Worm (Caenorhabditis elegans) whole organism, young adult: ENCODE measurements around the gene D1025.10.

Experiments
- B0035.1 ChIP-seq: sonication (generic microtip); optimal IDR thresholded peaks from 2 replicates; lab custom pipeline; 2016; ENCODE audit warnings: missing genetic modification characterization, mild to moderate bottlenecking, missing compliant biosample characterization, missing genotype, missing genetic modification reagents
- F23B12.7 ChIP-seq: sonication (generic microtip); optimal IDR thresholded peaks from 2 replicates; lab custom pipeline; 2017; ENCODE audit warnings: missing genetic modification characterization, mild to moderate bottlenecking, missing compliant biosample characterization, antibody characterized with exemption, moderate library complexity; ENCODE audit not compliant: insufficient read depth
- F52B5.7 ChIP-seq: sonication (generic microtip); optimal IDR thresholded peaks from 2 replicates; lab custom pipeline; 2016; ENCODE audit warnings: mild to moderate bottlenecking, missing genetic modification characterization, missing compliant biosample characterization
- K12H6.12 ChIP-seq: fragments of 200-800 bp; sonication (Bioruptor generic); optimal IDR thresholded peaks from 2 replicates; lab custom pipeline; 2018; ENCODE audit warnings: mild to moderate bottlenecking, missing genetic modification characterization, missing compliant biosample characterization
- T07F8.4 ChIP-seq: sonication (generic microtip); optimal IDR thresholded peaks from 2 replicates; lab custom pipeline; 2016; ENCODE audit warnings: mild to moderate bottlenecking, missing genetic modification characterization, moderate library complexity, missing compliant biosample characterization
- T26A5.8 ChIP-seq: sonication (generic microtip); optimal IDR thresholded peaks from 2 replicates; lab custom pipeline; 2016; ENCODE audit warnings: missing genetic modification characterization, missing compliant biosample characterization
- Y53F4B.3 ChIP-seq: fragments of 200-800 bp; sonication (Bioruptor generic); IDR thresholded peaks from 2 replicates; pipeline ENCODE4 v1.3.6; 2022; ENCODE audit warnings: missing genetic modification reagents, missing genetic modification characterization, missing compliant biosample characterization
- Y53G8AR.9 ChIP-seq: fragments of 200-800 bp; sonication (Bioruptor generic); conservative IDR thresholded peaks from 2 replicates; pipeline ENCODE4 v1.3.6; 2022; ENCODE audit warnings: missing genetic modification reagents, missing genetic modification characterization, missing compliant biosample characterization
- Y56A3A.18 ChIP-seq: fragments of 200-800 bp; sonication (Bioruptor generic); IDR thresholded peaks from 2 replicates; pipeline ENCODE4 v1.3.6; 2022; ENCODE audit warnings: missing genetic modification reagents, missing genetic modification characterization, missing compliant biosample characterization
- Y95B8A.8 ChIP-seq: fragments of 200-800 bp; sonication (Bioruptor generic); IDR thresholded peaks from 2 replicates; pipeline ENCODE4 v1.3.6; 2022; ENCODE audit warnings: missing genetic modification reagents, missing genetic modification characterization, missing compliant biosample characterization
- akir-1 ChIP-seq: fragments of 200-800 bp; sonication (Bioruptor generic); optimal IDR thresholded peaks from 2 replicates; lab custom pipeline; 2018; ENCODE audit warnings: mild to moderate bottlenecking, missing genetic modification characterization, moderate library complexity, missing compliant biosample characterization
- atf-7 ChIP-seq: sonication (generic microtip); optimal IDR thresholded peaks from 2 replicates; lab custom pipeline; 2017; ENCODE audit warnings: mild to moderate bottlenecking, missing genetic modification characterization, missing compliant biosample characterization
- bed-2 ChIP-seq: fragments of 200-800 bp; sonication (Bioruptor generic); IDR thresholded peaks from 2 replicates; pipeline ENCODE4 v1.3.6; 2022; ENCODE audit warnings: missing genetic modification reagents, missing genetic modification characterization, missing compliant biosample characterization
- cebp-1 ChIP-seq, 2 experiments: fragments of 200-800 bp in 1 of 2; sonication (Bioruptor generic) in 1 of 2; sonication (generic microtip) in 1 of 2; IDR thresholded peaks in 1 of 2; optimal IDR thresholded peaks in 1 of 2; 2 replicates each; pipeline versions ENCODE4 v1.3.6 to Lab custom; 2017 to 2022; ENCODE audit warnings: missing compliant biosample characterization in 2 of 2, missing genetic modification characterization in 2 of 2, mild to moderate bottlenecking in 1 of 2, missing genetic modification reagents in 1 of 2, moderate library complexity in 1 of 2
- ceh-100 ChIP-seq: fragments of 200-800 bp; sonication (Bioruptor generic); IDR thresholded peaks from 2 replicates; pipeline ENCODE4 v1.3.6; 2022; ENCODE audit warnings: missing genetic modification reagents, missing genetic modification characterization, missing compliant biosample characterization
- ceh-79 ChIP-seq: sonication (generic microtip); optimal IDR thresholded peaks from 2 replicates; lab custom pipeline; 2017; ENCODE audit warnings: mild to moderate bottlenecking, missing genetic modification characterization, missing compliant biosample characterization
- chd-7 ChIP-seq: sonication (generic microtip); optimal IDR thresholded peaks from 2 replicates; lab custom pipeline; 2016; ENCODE audit warnings: mild to moderate bottlenecking, missing genetic modification characterization, moderate library complexity, missing compliant biosample characterization
- dpl-1 ChIP-seq: fragments of 150-350 bp; optimal IDR thresholded peaks from 2 replicates; lab custom pipeline; 2014; ENCODE audit warnings: missing biosample characterization, missing genetic modification reagents, missing genetic modification characterization
- efl-1 ChIP-seq: fragments of 150-350 bp; optimal IDR thresholded peaks from 2 replicates; lab custom pipeline; 2014; ENCODE audit warnings: missing biosample characterization, missing genetic modification reagents, missing genetic modification characterization
- egl-44 ChIP-seq: fragments of 200-800 bp; sonication (Bioruptor generic); IDR thresholded peaks from 2 replicates; pipeline ENCODE4 v1.3.6; 2022; ENCODE audit warnings: missing genetic modification reagents, missing genetic modification characterization, missing compliant biosample characterization
- egrh-3 ChIP-seq: fragments of 200-800 bp; sonication (Bioruptor generic); IDR thresholded peaks from 2 replicates; pipeline ENCODE4 v1.3.6; 2022; ENCODE audit warnings: missing genetic modification reagents, missing genetic modification characterization, missing compliant biosample characterization
- ets-4 ChIP-seq: fragments of 200-800 bp; sonication (Bioruptor generic); optimal IDR thresholded peaks from 2 replicates; lab custom pipeline; 2018; ENCODE audit warnings: mild to moderate bottlenecking, missing genetic modification characterization, missing compliant biosample characterization
- fkh-3 ChIP-seq: sonication (generic microtip); optimal IDR thresholded peaks from 2 replicates; lab custom pipeline; 2016; ENCODE audit warnings: mild to moderate bottlenecking, missing genetic modification characterization, missing compliant biosample characterization
- him-1 ChIP-seq: sonication (generic microtip); optimal IDR thresholded peaks from 2 replicates; lab custom pipeline; 2016; ENCODE audit warnings: missing genotype, missing genetic modification reagents, missing genetic modification characterization, missing compliant biosample characterization
- hmg-20 ChIP-seq: fragments of 200-800 bp; sonication (Bioruptor generic); IDR thresholded peaks from 2 replicates; pipeline ENCODE4 v1.3.6; 2022; ENCODE audit warnings: missing genetic modification reagents, missing genetic modification characterization, missing compliant biosample characterization
- lag-1 ChIP-seq: fragments of 200-800 bp; sonication (Bioruptor generic); IDR thresholded peaks from 2 replicates; pipeline ENCODE4 v1.3.6; 2022; ENCODE audit warnings: missing genetic modification reagents, missing genetic modification characterization, missing compliant biosample characterization
- lin-40 ChIP-seq: sonication (generic microtip); optimal IDR thresholded peaks from 2 replicates; lab custom pipeline; 2016; ENCODE audit warnings: missing genetic modification characterization, mild to moderate bottlenecking, missing compliant biosample characterization, missing genotype, missing genetic modification reagents
- lir-1 ChIP-seq: fragments of 200-800 bp; sonication (Bioruptor generic); conservative IDR thresholded peaks from 2 replicates; pipeline ENCODE4 v1.3.6; 2022; ENCODE audit warnings: missing genetic modification reagents, missing genetic modification characterization, missing compliant biosample characterization
- madf-6 ChIP-seq: fragments of 200-800 bp; sonication (Bioruptor generic); IDR thresholded peaks from 2 replicates; pipeline ENCODE4 v1.3.6; 2022; ENCODE audit warnings: missing genetic modification reagents, missing genetic modification characterization, missing compliant biosample characterization
- madf-8 ChIP-seq: fragments of 200-800 bp; sonication (Bioruptor generic); conservative IDR thresholded peaks from 2 replicates; pipeline ENCODE4 v1.3.6; 2022; ENCODE audit warnings: missing genetic modification reagents, missing genetic modification characterization, missing compliant biosample characterization
- mxl-1 ChIP-seq: sonication (generic microtip); optimal IDR thresholded peaks from 2 replicates; lab custom pipeline; 2016; ENCODE audit warnings: missing genetic modification characterization, missing compliant biosample characterization
- nhr-179 ChIP-seq: sonication (generic microtip); optimal IDR thresholded peaks from 2 replicates; lab custom pipeline; 2016; ENCODE audit warnings: mild to moderate bottlenecking, missing genetic modification characterization, missing compliant biosample characterization
- nhr-27 ChIP-seq: fragments of 200-800 bp; sonication (Bioruptor generic); optimal IDR thresholded peaks from 2 replicates; lab custom pipeline; 2018; ENCODE audit warnings: mild to moderate bottlenecking, missing genetic modification characterization, moderate library complexity, missing compliant biosample characterization
- nhr-80 ChIP-seq: sonication (generic microtip); optimal IDR thresholded peaks from 2 replicates; lab custom pipeline; 2016; ENCODE audit warnings: missing genetic modification characterization, missing compliant biosample characterization
- nhr-90 ChIP-seq: sonication (generic microtip); optimal IDR thresholded peaks from 2 replicates; lab custom pipeline; 2016; ENCODE audit warnings: missing genotype, mild to moderate bottlenecking, missing genetic modification characterization, missing compliant biosample characterization
- rec-8 ChIP-seq, 2 experiments: sonication (generic microtip); optimal IDR thresholded peaks; 2 replicates each; lab custom pipeline; 2016; ENCODE audit warnings: mild to moderate bottlenecking in 2 of 2, missing genetic modification characterization in 2 of 2, missing genetic modification reagents in 2 of 2, missing genotype in 2 of 2, missing biosample characterization in 1 of 2, missing compliant biosample characterization in 1 of 2, moderate library complexity in 1 of 2
- repo-1 ChIP-seq: sonication (generic microtip); optimal IDR thresholded peaks from 2 replicates; lab custom pipeline; 2017; ENCODE audit warnings: mild to moderate bottlenecking, missing genetic modification characterization, missing compliant biosample characterization
- sdz-38 ChIP-seq: sonication (generic microtip); optimal IDR thresholded peaks from 2 replicates; lab custom pipeline; 2016; ENCODE audit warnings: missing genotype, missing genetic modification characterization, missing compliant biosample characterization
- sea-2 ChIP-seq: fragments of 200-800 bp; sonication (Bioruptor generic); IDR thresholded peaks from 2 replicates; pipeline ENCODE4 v1.3.6; 2022; ENCODE audit warnings: missing genetic modification characterization, missing compliant biosample characterization
- snpc-1.1 ChIP-seq: sonication (generic microtip); optimal IDR thresholded peaks from 2 replicates; lab custom pipeline; 2017; ENCODE audit warnings: missing genetic modification characterization, mild to moderate bottlenecking, missing compliant biosample characterization, antibody characterized with exemption, moderate library complexity, missing genotype, missing genetic modification reagents; ENCODE audit not compliant: insufficient read depth
- snpc-3.4 ChIP-seq: sonication (generic microtip); optimal IDR thresholded peaks from 2 replicates; lab custom pipeline; 2017; ENCODE audit warnings: missing genetic modification characterization, mild to moderate bottlenecking, missing compliant biosample characterization, antibody characterized with exemption, moderate library complexity, missing genotype, missing genetic modification reagents
- tbp1 ChIP-seq: fragments of 200-800 bp; sonication (Bioruptor generic); optimal IDR thresholded peaks from 2 replicates; lab custom pipeline; 2018; ENCODE audit warnings: mild to moderate bottlenecking, missing genetic modification characterization, missing compliant biosample characterization
- unc-62 ChIP-seq: fragments of 150-350 bp; optimal IDR thresholded peaks from 2 replicates; lab custom pipeline; 2014; ENCODE audit warnings: missing biosample characterization, missing genetic modification reagents, missing genetic modification characterization
- ztf-18 ChIP-seq: sonication (generic microtip); optimal IDR thresholded peaks from 2 replicates; lab custom pipeline; 2016; ENCODE audit warnings: missing genotype, mild to moderate bottlenecking, missing genetic modification characterization, missing compliant biosample characterization

The D1025.10 gene

DNA sequence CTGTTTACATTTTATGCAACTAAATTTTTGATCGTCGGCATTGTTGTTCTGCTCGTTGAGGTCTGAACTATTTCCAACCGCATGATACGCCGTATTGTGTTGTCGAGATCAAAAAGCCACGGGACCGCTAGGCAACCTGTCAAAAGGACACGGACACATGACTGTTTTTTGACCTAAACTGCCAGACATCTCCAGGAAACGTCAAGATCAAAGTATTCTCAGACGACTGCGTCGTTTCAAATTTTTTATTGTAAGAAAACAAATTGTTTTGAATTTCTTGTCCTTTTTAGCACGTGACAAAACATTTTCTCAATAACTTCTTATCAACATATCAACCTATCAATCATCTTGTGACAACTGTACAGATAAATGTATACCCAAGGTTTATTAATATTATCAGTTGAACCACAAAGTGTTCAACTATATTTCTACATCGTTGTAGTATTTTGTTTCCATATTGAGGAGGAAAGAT is 14.5 kb upstream of the D1025.10 start (continued):
- peak; percentile 97 for TF ChIP-seq unc-62
- no peak for TF ChIP-seq nhr-27 (tag; lab: Kevin White, UChicago)
- TF ChIP-seq B0035.1 (tag; lab: Kevin White, UChicago) = no peak
- TF ChIP-seq ceh-100 = no peak
- peak; percentile 89 for TF ChIP-seq nhr-80 (tag; lab: Kevin White, UChicago)
- no peak for TF ChIP-seq bed-2 (GFP tag; lab: Robert Waterston, UW)
- peak; percentile 66 for TF ChIP-seq lir-1 (GFP tag; lab: Robert Waterston, UW)
- TF ChIP-seq Y56A3A.18 (GFP tag; lab: Robert Waterston, UW) = no peak
- TF ChIP-seq Y95B8A.8 (GFP tag; lab: Robert Waterston, UW) = peak; percentile 61; the same call in 1 of the 2 replicates
- TF ChIP-seq sdz-38 (tag; lab: Kevin White, UChicago) = no peak
- peak; percentile 41 for TF ChIP-seq K12H6.12 (tag; lab: Kevin White, UChicago)
- no peak for TF ChIP-seq T07F8.4
- 0 out of 2 replicates have a peak, but pooled peaks have one; percentile 43 for TF ChIP-seq egl-44 (GFP tag; lab: Robert Waterston, UW)
- TF ChIP-seq ceh-79 (tag; lab: Kevin White, UChicago) = no peak
- TF ChIP-seq lin-40 (tag; lab: Kevin White, UChicago) = peak; percentile 77
- TF ChIP-seq egrh-3 (GFP tag; lab: Robert Waterston, UW) = no peak
- TF ChIP-seq ets-4 (GFP tag; lab: Kevin White, UChicago) = no peak
- TF ChIP-seq F23B12.7 (tag; lab: Kevin White, UChicago) = no peak
- peak; percentile 72 for TF ChIP-seq chd-7 (tag; lab: Kevin White, UChicago)
- TF ChIP-seq akir-1 (GFP tag; lab: Kevin White, UChicago) = no peak
- no peak for TF ChIP-seq T26A5.8 (tag; lab: Kevin White, UChicago)
- TF ChIP-seq sea-2 = no peak
- no peak for TF ChIP-seq lag-1
- no peak for TF ChIP-seq mxl-1 (tag; lab: Kevin White, UChicago)
- TF ChIP-seq ztf-18 = peak; percentile 18
- TF ChIP-seq cebp-1 (GFP tag; IDR thresholded peaks at IDR 0.05; lab: Robert Waterston, UW) = peak; percentile 37; the same call in 1 of the 2 replicates
- peak; percentile 88 for TF ChIP-seq cebp-1 (tag; optimal IDR thresholded peaks at IDR 0.05; lab: Kevin White, UChicago)
- TF ChIP-seq madf-6 (GFP tag; lab: Robert Waterston, UW) = no peak
- peak; percentile 58 for TF ChIP-seq atf-7
- no peak for TF ChIP-seq madf-8
- TF ChIP-seq snpc-1.1 (tag; lab: Kevin White, UChicago) = no peak
- TF ChIP-seq dpl-1 (GFP tag; lab: Kevin White, UChicago) = no peak
- peak; percentile 43 for TF ChIP-seq tbp1
- no peak for TF ChIP-seq him-1 (tag; lab: Kevin White, UChicago)
- no peak for TF ChIP-seq nhr-179 (tag; lab: Kevin White, UChicago)
- no peak for TF ChIP-seq hmg-20 (GFP tag; lab: Robert Waterston, UW)
- TF ChIP-seq F52B5.7 = no peak
- no peak for TF ChIP-seq Y53F4B.3 (GFP tag; lab: Robert Waterston, UW)
- no peak for TF ChIP-seq rec-8 (tag; optimal IDR thresholded peaks at IDR 0.05; lab: Kevin White, UChicago)
- TF ChIP-seq fkh-3 (tag; lab: Kevin White, UChicago) = no peak
- TF ChIP-seq Y53G8AR.9 (GFP tag; lab: Robert Waterston, UW) = no peak
- TF ChIP-seq snpc-3.4 (tag; lab: Kevin White, UChicago) = no peak
- TF ChIP-seq efl-1 (GFP tag; lab: Kevin White, UChicago) = no peak
- TF ChIP-seq nhr-90 (tag; lab: Kevin White, UChicago) = peak; percentile 68
- no peak for TF ChIP-seq repo-1
